Worm (Caenorhabditis elegans): ENCODE measurements around the gene Y57E12AL.2.

- TF ChIP-seq tra-4 (tag; optimal IDR thresholded peaks at IDR 0.05) (no peak), ceh-36 (tag; optimal IDR thresholded peaks at IDR 0.05) (no peak)
These were observed 48.4 kb upstream of the Y57E12AL.2 start, which contains the start of gene C33G8.2 for ce11 chrV:7009461-7009860.
